Worm (Caenorhabditis elegans) whole organism, L4/young adult: ENCODE data around the gene C14C11.4.

Experiments
- dao-5 ChIP-seq: sonication (generic microtip); optimal IDR thresholded peaks from 2 replicates; lab custom pipeline; 2016; ENCODE audit warnings: missing genotype, missing genetic modification characterization, moderate library complexity, missing compliant biosample characterization
- him-1 ChIP-seq: sonication (generic microtip); optimal IDR thresholded peaks from 2 replicates; lab custom pipeline; 2016; ENCODE audit warnings: missing genotype, missing genetic modification reagents, missing genetic modification characterization, missing compliant biosample characterization

ce11 chrV:5606255-5606654 is 41.2 kb upstream of the C14C11.4 start, which contains the start of gene CD4.1:
- TF ChIP-seq dao-5 (tag; lab: Kevin White, UChicago) (no peak), him-1 (tag; lab: Kevin White, UChicago) (no peak)
